Worm (Caenorhabditis elegans): ENCODE results near the gene nas-4.

- TF ChIP-seq cog-1 (tag; optimal IDR thresholded peaks at IDR 0.05), result no peak
- no peak for TF ChIP-seq klf-2 (GFP tag; conservative IDR thresholded peaks at IDR 0.05)
- no peak for TF ChIP-seq tab-1 (GFP tag; IDR thresholded peaks at IDR 0.05)
- no peak for TF ChIP-seq ztf-29 (GFP tag; IDR thresholded peaks at IDR 0.05)
- TF ChIP-seq med-1 (GFP tag; optimal IDR thresholded peaks at IDR 0.05; ENCODE audit: insufficient read depth), result no peak
- no peak for TF ChIP-seq flt-1 (GFP tag; IDR thresholded peaks at IDR 0.05)
- no peak for TF ChIP-seq T22C8.4 (GFP tag; IDR thresholded peaks at IDR 0.05)
- 0 out of 2 replicates have a peak, but pooled peaks have one; percentile 13 for TF ChIP-seq ztf-23 (GFP tag; IDR thresholded peaks at IDR 0.05)
- no peak for TF ChIP-seq ref-1 (GFP tag; conservative IDR thresholded peaks at IDR 0.05)
Observed at ce11 chrIII:6447521-6447920, 32.1 kb upstream of the nas-4 start.

All from whole organism, midembryonic.